Fruit fly (Drosophila melanogaster): Measurements from ENCODE around the gene Noc1.

DNA sequence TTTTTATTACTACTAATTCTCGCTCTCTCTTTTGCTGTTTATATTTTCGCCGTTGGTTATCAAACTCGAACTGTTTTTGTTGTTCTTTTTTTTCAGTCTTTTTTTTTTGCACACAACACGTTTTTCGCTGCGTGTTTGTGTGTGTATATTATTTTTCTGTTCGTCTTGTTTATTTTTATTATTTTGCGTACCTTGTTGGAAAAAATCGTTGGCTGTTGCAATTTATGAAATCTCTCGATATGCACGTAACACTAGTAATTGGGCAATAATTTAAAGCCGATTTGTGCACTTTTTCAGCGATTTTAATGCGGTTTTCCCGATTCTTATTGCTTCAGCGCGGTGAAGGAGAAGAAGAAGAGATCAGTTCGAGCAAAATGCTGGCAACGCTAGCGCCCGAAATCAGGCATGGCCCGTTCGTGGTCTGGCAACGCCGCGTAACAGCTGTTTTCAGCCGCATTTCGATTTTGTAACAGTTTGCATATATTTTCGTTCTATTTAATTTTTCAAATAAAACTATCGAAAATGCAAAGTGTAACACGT, 45.9 kb downstream of the Noc1 start, which contains the start of the genes FoxK and mRpL2:
- TF ChIP-seq bab1 (GFP tag; optimal IDR thresholded peaks at IDR 0.05) (peak; percentile 31), CG11617 (GFP tag; optimal IDR thresholded peaks at IDR 0.05) (peak; percentile 89), pad (GFP tag; optimal IDR thresholded peaks at IDR 0.05) (no peak), CG5204 (GFP tag; optimal IDR thresholded peaks at IDR 0.05) (no peak), kay (GFP tag; ENCODE audit: borderline replicate concordance) (peak; percentile 98), toe (GFP tag; optimal IDR thresholded peaks at IDR 0.05) (peak; percentile 58), CG1620 (GFP tag; optimal IDR thresholded peaks at IDR 0.05) (peak; percentile 64), Mnt (GFP tag; optimal IDR thresholded peaks at IDR 0.05) (peak; percentile 91), Clk (GFP tag; optimal IDR thresholded peaks at IDR 0.05) (peak; percentile 7), Hr96 (GFP tag; optimal IDR thresholded peaks at IDR 0.05) (peak; percentile 57), tj (GFP tag; optimal IDR thresholded peaks at IDR 0.05) (peak; percentile 88), Crg-1 (GFP tag; optimal IDR thresholded peaks at IDR 0.05) (peak; percentile 15), ovo (GFP tag; optimal IDR thresholded peaks at IDR 0.05) (peak; percentile 9)
